Fruit fly (Drosophila melanogaster): Measurements from ENCODE around the gene CG9215.

CG9215 gene

DNA sequence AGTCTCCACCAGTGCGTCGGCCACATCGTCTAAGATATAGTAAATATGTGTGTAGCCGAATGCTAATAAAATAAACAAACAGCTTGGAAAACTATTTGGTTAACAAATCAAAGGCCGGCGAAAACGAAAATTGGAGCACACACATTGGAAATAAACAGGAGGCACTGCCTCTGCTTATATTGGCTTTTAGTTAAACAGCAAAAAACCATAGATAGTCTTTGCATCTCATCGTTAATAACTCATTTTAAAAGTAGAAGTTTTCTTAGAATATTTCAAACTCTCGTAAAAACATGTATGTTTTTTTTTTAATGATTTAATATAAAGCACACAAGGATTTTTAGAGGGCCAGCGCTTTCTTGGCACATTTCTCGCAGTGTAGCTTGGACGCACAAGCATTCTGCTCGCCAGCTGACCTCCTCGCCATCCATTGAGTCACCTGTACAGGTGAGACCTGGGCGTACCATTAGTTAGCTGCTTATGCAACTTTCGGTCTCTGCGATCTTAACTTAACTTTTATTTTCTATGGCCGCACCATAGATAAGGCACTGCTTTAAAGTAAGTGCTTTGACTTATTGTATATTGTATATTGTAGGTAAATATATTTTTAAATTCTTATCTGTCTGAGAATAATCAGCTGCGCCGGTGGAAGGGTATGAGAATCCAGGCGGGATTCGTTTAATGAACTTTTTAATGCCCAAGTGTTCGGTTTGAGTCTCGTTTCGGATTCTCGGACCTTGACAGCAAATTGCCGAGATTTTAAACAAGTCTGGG lies 9.2 kb upstream of the CG9215 start (continued):
- no peak for TF ChIP-seq CG11247 (GFP tag; IDR thresholded peaks at IDR 0.05)
- TF ChIP-seq Bdp1 (GFP tag; optimal IDR thresholded peaks at IDR 0.05) = no peak
- TF ChIP-seq CG11695 (GFP tag; IDR thresholded peaks at IDR 0.05) = no peak
- no peak for TF ChIP-seq twi (tag; optimal IDR thresholded peaks at IDR 0.05)
- no peak for TF ChIP-seq fru (optimal IDR thresholded peaks at IDR 0.05)
- TF ChIP-seq CkIIα-i1 (GFP tag; IDR thresholded peaks at IDR 0.05) = no peak
- peak; percentile 57 for TF ChIP-seq CG30403 (GFP tag; optimal IDR thresholded peaks at IDR 0.05)
- peak; percentile 13 for TF ChIP-seq Hsf (GFP tag; optimal IDR thresholded peaks at IDR 0.05)
- peak; percentile 8 for TF ChIP-seq zfh2 (GFP tag; optimal IDR thresholded peaks at IDR 0.05)
- no peak for TF ChIP-seq gfzf (GFP tag; optimal IDR thresholded peaks at IDR 0.05)
- no peak for TF ChIP-seq CG14050 (GFP tag; IDR thresholded peaks at IDR 0.05)
- TF ChIP-seq Ssrp (tag; optimal IDR thresholded peaks at IDR 0.05) = peak; percentile 16
- peak; percentile 41 for TF ChIP-seq CG15696 (tag; optimal IDR thresholded peaks at IDR 0.05)
- no peak for TF ChIP-seq Fer2 (tag; optimal IDR thresholded peaks at IDR 0.05)
- TF ChIP-seq so (GFP tag; IDR thresholded peaks at IDR 0.05) = peak; percentile 39; the same call in 1 of the 3 replicates
- TF ChIP-seq cad (GFP tag; optimal IDR thresholded peaks at IDR 0.05) = no peak
- TF ChIP-seq CG13624 (GFP tag; optimal IDR thresholded peaks at IDR 0.05) = no peak
- TF ChIP-seq CG32532 (GFP tag; IDR thresholded peaks at IDR 0.05) = peak; percentile 45; the same call in 1 of the 2 replicates
- no peak for TF ChIP-seq CG30431 (GFP tag; optimal IDR thresholded peaks at IDR 0.05)
- no peak for TF ChIP-seq CG4404 (GFP tag; IDR thresholded peaks at IDR 0.05)
- TF ChIP-seq psq (GFP tag; optimal IDR thresholded peaks at IDR 0.05) = no peak
- 0 out of 3 replicates have a peak, but pooled peaks have one; percentile 28 for TF ChIP-seq CG7357 (GFP tag; IDR thresholded peaks at IDR 0.05)
- no peak for TF ChIP-seq Dfd (GFP tag; optimal IDR thresholded peaks at IDR 0.05)
- TF ChIP-seq CG3838 (GFP tag; optimal IDR thresholded peaks at IDR 0.05) = peak; percentile 27
- no peak for TF ChIP-seq ham (GFP tag; IDR thresholded peaks at IDR 0.05)

- TF ChIP-seq Ptx1 (GFP tag; IDR thresholded peaks at IDR 0.05) = no peak
- no peak for TF ChIP-seq CG4730 (GFP tag; IDR thresholded peaks at IDR 0.05)
- TF ChIP-seq Hr51 (GFP tag; optimal IDR thresholded peaks at IDR 0.05) = no peak
- no peak for TF ChIP-seq aop (GFP tag; IDR thresholded peaks at IDR 0.05)
- no peak for TF ChIP-seq Dref (GFP tag; IDR thresholded peaks at IDR 0.05)
- no peak for TF ChIP-seq lov (optimal IDR thresholded peaks at IDR 0.05)
- TF ChIP-seq lov (GFP tag; IDR thresholded peaks at IDR 0.05) = no peak
- no peak for TF ChIP-seq CG15696 (tag; optimal IDR thresholded peaks at IDR 0.05)
- no peak for TF ChIP-seq CG17361 (GFP tag; IDR thresholded peaks at IDR 0.05)
- no peak for TF ChIP-seq CG7357 (GFP tag; IDR thresholded peaks at IDR 0.05)
Measured at dm6 chrX:15587433-15587832, 4.8 kb upstream of the CG9215 start, which contains the start of gene Alp11. Alp11 (plus strand) TSS chrX:15587733.

DNA sequence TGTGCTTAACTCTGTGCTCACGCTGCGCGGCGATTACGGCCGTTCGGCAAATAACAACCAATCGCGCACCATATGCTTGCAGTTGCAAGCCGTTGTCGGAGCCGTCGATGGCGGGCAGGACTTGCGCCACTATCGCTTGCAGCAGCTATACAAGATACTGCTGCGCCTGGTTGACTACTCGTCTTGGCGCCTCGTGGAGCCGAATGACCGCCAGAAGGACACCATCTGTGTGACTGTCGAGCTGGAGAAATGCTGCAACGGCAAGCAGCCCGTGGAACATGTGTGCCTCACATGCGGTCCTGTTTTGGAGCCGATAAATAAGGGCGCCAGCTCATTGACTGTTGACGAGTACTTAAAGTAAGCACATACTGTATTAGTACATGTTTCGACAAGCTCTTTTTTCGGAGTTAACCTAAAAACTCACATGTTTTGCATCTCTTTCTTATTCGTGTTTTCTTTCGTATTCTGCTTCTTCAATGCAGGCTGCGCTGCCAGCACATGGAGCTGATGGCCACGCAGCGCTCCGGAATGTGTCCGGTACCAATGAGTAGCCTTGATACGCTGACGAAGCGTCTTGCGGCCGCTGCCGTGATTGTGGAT lies 1.3 kb upstream of the CG9215 start:
- TF ChIP-seq CG13123 (GFP tag; optimal IDR thresholded peaks at IDR 0.05) (no peak), fru (optimal IDR thresholded peaks at IDR 0.05) (no peak), NC2β (GFP tag; optimal IDR thresholded peaks at IDR 0.05) (no peak), exex (tag; optimal IDR thresholded peaks at IDR 0.05) (no peak), CG7963 (GFP tag; IDR thresholded peaks at IDR 0.05; ENCODE audit: partially characterized antibody) (no peak), bigmax (GFP tag; optimal IDR thresholded peaks at IDR 0.05) (peak; percentile 81), CG10654 (GFP tag; optimal IDR thresholded peaks at IDR 0.05) (no peak), CG17385 (GFP tag; optimal IDR thresholded peaks at IDR 0.05) (peak; percentile 27), CG16813 (GFP tag; IDR thresholded peaks at IDR 0.05; ENCODE audit: partially characterized antibody) (0 out of 3 replicates have a peak, but pooled peaks have one; percentile 10), shn (GFP tag; optimal IDR thresholded peaks at IDR 0.05) (no peak), dm (GFP tag; optimal IDR thresholded peaks at IDR 0.05) (peak; percentile 76), eve (GFP tag; optimal IDR thresholded peaks at IDR 0.05) (no peak), CG15479 (GFP tag; optimal IDR thresholded peaks at IDR 0.05) (peak; percentile 6), twi (tag; optimal IDR thresholded peaks at IDR 0.05) (peak; percentile 96), tll (GFP tag; optimal IDR thresholded peaks at IDR 0.05) (no peak), h (optimal IDR thresholded peaks at IDR 0.05) (no peak), fd96Cb (tag; optimal IDR thresholded peaks at IDR 0.05) (no peak), p53 (GFP tag; optimal IDR thresholded peaks at IDR 0.05) (peak; percentile 86)

Data from whole organism, embryonic.